Fruit fly (Drosophila melanogaster) whole organism, embryonic: ENCODE results near the gene CG5776.

Experiments used
- CG10267 ChIP-seq: fragments of 200-800 bp; sonication (Bioruptor generic); optimal IDR thresholded peaks from 2 replicates; lab custom pipeline; 2018; ENCODE audit warnings: missing biosample characterization, mild to moderate bottlenecking, missing genetic modification characterization, moderate library complexity
- CG11093 ChIP-seq: fragments of 200-800 bp; sonication (Bioruptor generic); IDR thresholded peaks from 3 replicates; pipeline ENCODE4 v1.3.6; 2022; ENCODE audit warnings: missing biosample characterization, missing genetic modification characterization
- CG12659 ChIP-seq: fragments of 200-800 bp; sonication (Bioruptor generic); optimal IDR thresholded peaks from 3 replicates; lab custom pipeline; 2017; ENCODE audit warnings: mild to moderate bottlenecking, missing biosample characterization, missing genetic modification reagents, missing genetic modification characterization
- CG12744 ChIP-seq: fragments of 200-800 bp; sonication (Bioruptor generic); optimal IDR thresholded peaks from 2 replicates; lab custom pipeline; 2016; ENCODE audit warnings: missing biosample characterization, missing genetic modification characterization
- CG14710 ChIP-seq: fragments of 200-800 bp; sonication (Bioruptor generic); optimal IDR thresholded peaks from 3 replicates; lab custom pipeline; 2019; ENCODE audit warnings: missing biosample characterization, mild to moderate bottlenecking, missing genetic modification characterization, moderate library complexity
- CG2129 ChIP-seq: fragments of 200-800 bp; sonication (Bioruptor generic); IDR thresholded peaks from 2 replicates; pipeline ENCODE4 v1.3.6; 2022; ENCODE audit warnings: missing biosample characterization, missing genetic modification characterization; ENCODE audit not compliant: partially characterized antibody
- CG30020 ChIP-seq: fragments of 200-800 bp; optimal IDR thresholded peaks from 2 replicates; lab custom pipeline; 2019; ENCODE audit warnings: missing biosample characterization, mild to moderate bottlenecking, missing genetic modification characterization, moderate library complexity
- CG3281 ChIP-seq: fragments of 200-800 bp; sonication (Bioruptor generic); optimal IDR thresholded peaks from 3 replicates; lab custom pipeline; 2017; ENCODE audit warnings: missing biosample characterization, mild to moderate bottlenecking, missing genetic modification characterization
- CG34422 ChIP-seq: fragments of 200-800 bp; sonication (Bioruptor generic); IDR thresholded peaks from 3 replicates; pipeline ENCODE4 v1.3.6; 2022; ENCODE audit warnings: missing biosample characterization, missing genetic modification characterization
- CG3995 ChIP-seq: fragments of 200-800 bp; sonication (Bioruptor generic); optimal IDR thresholded peaks from 3 replicates; lab custom pipeline; 2016; ENCODE audit warnings: missing biosample characterization, missing genetic modification characterization
- CG4617 ChIP-seq: fragments of 200-800 bp; sonication (Bioruptor generic); optimal IDR thresholded peaks from 3 replicates; lab custom pipeline; 2016; ENCODE audit warnings: missing biosample characterization, missing genetic modification characterization, borderline replicate concordance
- CG4820 ChIP-seq: fragments of 200-800 bp; sonication (Bioruptor generic); optimal IDR thresholded peaks from 3 replicates; lab custom pipeline; 2016; ENCODE audit warnings: missing biosample characterization, missing genetic modification characterization
- CG6654 ChIP-seq: fragments of 200-800 bp; sonication (Bioruptor generic); optimal IDR thresholded peaks from 2 replicates; lab custom pipeline; 2017; ENCODE audit warnings: missing biosample characterization, mild to moderate bottlenecking, missing genetic modification characterization
- CG7839 ChIP-seq: fragments of 200-800 bp; sonication (Bioruptor generic); optimal IDR thresholded peaks from 3 replicates; lab custom pipeline; 2018; ENCODE audit warnings: missing biosample characterization, mild to moderate bottlenecking, missing genetic modification characterization, moderate library complexity
- CG8944 ChIP-seq: fragments of 200-800 bp; sonication (Bioruptor generic); optimal IDR thresholded peaks from 3 replicates; lab custom pipeline; 2016; ENCODE audit warnings: missing biosample characterization, missing genetic modification characterization
- CG9727 ChIP-seq: fragments of 200-800 bp; sonication (Bioruptor generic); optimal IDR thresholded peaks from 3 replicates; lab custom pipeline; 2017; ENCODE audit warnings: missing biosample characterization, mild to moderate bottlenecking, missing genetic modification characterization
- CG9797 ChIP-seq: fragments of 200-800 bp; sonication (Bioruptor generic); optimal IDR thresholded peaks from 3 replicates; lab custom pipeline; 2018; ENCODE audit warnings: missing biosample characterization, mild to moderate bottlenecking, missing genetic modification characterization
- CG9932 ChIP-seq: fragments of 200-800 bp; sonication (Bioruptor generic); IDR thresholded peaks from 2 replicates; pipeline ENCODE4 v1.3.6; 2022; ENCODE audit warnings: missing biosample characterization, missing genetic modification characterization
- Dad ChIP-seq: fragments of 200-800 bp; sonication (Bioruptor generic); optimal IDR thresholded peaks from 3 replicates; lab custom pipeline; 2016; ENCODE audit warnings: missing biosample characterization, missing genetic modification characterization
- Dll ChIP-seq: fragments of 200-800 bp; sonication (Bioruptor generic); IDR thresholded peaks from 4 replicates; pipeline ENCODE4 v1.3.6; 2022; ENCODE audit warnings: missing biosample characterization, missing genetic modification characterization; ENCODE audit not compliant: partially characterized antibody
- Dp ChIP-seq: fragments of 200-800 bp; sonication (Bioruptor generic); optimal IDR thresholded peaks from 2 replicates; lab custom pipeline; 2018; ENCODE audit warnings: missing biosample characterization, mild to moderate bottlenecking, missing genetic modification characterization, moderate library complexity
- Ets97D ChIP-seq: fragments of 200-800 bp; sonication (Bioruptor generic); optimal IDR thresholded peaks from 3 replicates; lab custom pipeline; 2016; ENCODE audit warnings: missing biosample characterization, missing genetic modification characterization
- HHEX ChIP-seq: fragments of 200-800 bp; sonication (Bioruptor generic); optimal IDR thresholded peaks from 3 replicates; lab custom pipeline; 2017; ENCODE audit warnings: missing biosample characterization, mild to moderate bottlenecking, missing genetic modification characterization, missing genetic modification reagents
- HLH3B ChIP-seq: fragments of 200-800 bp; sonication (Bioruptor generic); IDR thresholded peaks from 2 replicates; pipeline ENCODE4 v1.3.6; 2022; ENCODE audit warnings: missing biosample characterization, missing genetic modification characterization
- MBD-R2 ChIP-seq: fragments of 200-800 bp; sonication (Bioruptor generic); IDR thresholded peaks from 2 replicates; pipeline ENCODE4 v1.3.6; 2022; ENCODE audit warnings: missing biosample characterization, missing genetic modification characterization
- NfI ChIP-seq: fragments of 200-800 bp; sonication (Bioruptor generic); optimal IDR thresholded peaks from 3 replicates; lab custom pipeline; 2018; ENCODE audit warnings: missing biosample characterization, mild to moderate bottlenecking, missing genetic modification characterization, moderate library complexity
- Rfx ChIP-seq: fragments of 200-800 bp; sonication (Bioruptor generic); IDR thresholded peaks from 2 replicates; pipeline ENCODE4 v1.3.6; 2022; ENCODE audit warnings: missing biosample characterization, missing genetic modification characterization
- Spps ChIP-seq: fragments of 200-800 bp; sonication (Bioruptor generic); optimal IDR thresholded peaks from 2 replicates; lab custom pipeline; 2018; ENCODE audit warnings: missing biosample characterization, mild to moderate bottlenecking, missing genetic modification characterization
- Tbp ChIP-seq: fragments of >200 bp; optimal IDR thresholded peaks from 2 replicates; lab custom pipeline; 2018; ENCODE audit warnings: missing biosample characterization, missing genetic modification characterization
- abd-A ChIP-seq: fragments of 200-800 bp; sonication (Bioruptor generic); optimal IDR thresholded peaks from 3 replicates; lab custom pipeline; 2019; ENCODE audit warnings: missing biosample characterization, mild to moderate bottlenecking, missing genetic modification characterization, moderate library complexity
- ash1 ChIP-seq: fragments of 200-800 bp; sonication (Bioruptor generic); optimal IDR thresholded peaks from 2 replicates; lab custom pipeline; 2018; ENCODE audit warnings: missing biosample characterization, mild to moderate bottlenecking, missing genetic modification characterization
- ato ChIP-seq: fragments of 200-800 bp; sonication (Bioruptor generic); IDR thresholded peaks from 2 replicates; pipeline ENCODE4 v1.3.6; 2022; ENCODE audit warnings: missing biosample characterization, missing genetic modification characterization; ENCODE audit not compliant: partially characterized antibody
- bab2 ChIP-seq: fragments of 200-800 bp; sonication (Bioruptor generic); optimal IDR thresholded peaks from 2 replicates; lab custom pipeline; 2016; ENCODE audit warnings: missing biosample characterization, missing genetic modification characterization
- bbx ChIP-seq: fragments of 200-800 bp; sonication (Bioruptor generic); IDR thresholded peaks from 2 replicates; pipeline ENCODE4 v1.3.6; 2022; ENCODE audit warnings: missing biosample characterization, missing genetic modification characterization; ENCODE audit not compliant: partially characterized antibody
- br ChIP-seq: fragments of >200 bp; optimal IDR thresholded peaks from 2 replicates; lab custom pipeline; 2017
- dm ChIP-seq: fragments of 200-800 bp; sonication (Bioruptor generic); optimal IDR thresholded peaks from 3 replicates; lab custom pipeline; 2016; ENCODE audit warnings: missing biosample characterization, missing genetic modification characterization
- exex ChIP-seq: fragments of 200-800 bp; sonication (Bioruptor generic); optimal IDR thresholded peaks from 4 replicates; lab custom pipeline; 2018; ENCODE audit warnings: missing biosample characterization, mild to moderate bottlenecking, missing genetic modification characterization, moderate library complexity
- gce ChIP-seq: fragments of 200-800 bp; sonication (Bioruptor generic); IDR thresholded peaks from 3 replicates; pipeline ENCODE4 v1.3.6; 2022; ENCODE audit warnings: missing biosample characterization, missing genetic modification characterization
- grn ChIP-seq: fragments of 200-800 bp; sonication (Bioruptor generic); optimal IDR thresholded peaks from 3 replicates; lab custom pipeline; 2017; ENCODE audit warnings: missing biosample characterization, missing genetic modification characterization
- her ChIP-seq: fragments of 200-800 bp; sonication (Bioruptor generic); optimal IDR thresholded peaks from 2 replicates; lab custom pipeline; 2016; ENCODE audit warnings: missing biosample characterization, missing genetic modification characterization
- kay ChIP-seq: fragments of 200-800 bp; sonication (Bioruptor generic); optimal IDR thresholded peaks from 2 replicates; lab custom pipeline; 2016; ENCODE audit warnings: missing biosample characterization, missing genetic modification characterization
- mam ChIP-seq: fragments of 200-800 bp; sonication (Bioruptor generic); optimal IDR thresholded peaks from 3 replicates; lab custom pipeline; 2016; ENCODE audit warnings: missing biosample characterization, missing genetic modification characterization
- phol ChIP-seq: fragments of 200-800 bp; sonication (Bioruptor generic); optimal IDR thresholded peaks from 3 replicates; lab custom pipeline; 2018; ENCODE audit warnings: missing biosample characterization, mild to moderate bottlenecking, missing genetic modification characterization, moderate library complexity
- pzg ChIP-seq: fragments of 200-800 bp; sonication (Bioruptor generic); optimal IDR thresholded peaks from 3 replicates; lab custom pipeline; 2018; ENCODE audit warnings: missing biosample characterization, mild to moderate bottlenecking, missing genetic modification characterization, moderate library complexity
- row ChIP-seq: fragments of 200-800 bp; sonication (Bioruptor generic); IDR thresholded peaks from 3 replicates; pipeline ENCODE4 v1.3.6; 2022; ENCODE audit warnings: missing biosample characterization, missing genetic modification characterization
- sens ChIP-seq: fragments of 200-800 bp; sonication (Bioruptor generic); peaks from one replicate; lab custom pipeline; 2016; ENCODE audit warnings: missing biosample characterization, missing genetic modification characterization
- so ChIP-seq: fragments of 200-800 bp; sonication (Bioruptor generic); IDR thresholded peaks from 3 replicates; pipeline ENCODE4 v1.3.6; 2022; ENCODE audit warnings: missing biosample characterization, missing genetic modification characterization
- ssp ChIP-seq: fragments of 200-800 bp; sonication (Bioruptor generic); IDR thresholded peaks from 2 replicates; pipeline ENCODE4 v1.3.6; 2022; ENCODE audit warnings: missing biosample characterization, missing genetic modification characterization
- stwl ChIP-seq: fragments of 200-800 bp; sonication (Bioruptor generic); optimal IDR thresholded peaks from 3 replicates; lab custom pipeline; 2018; ENCODE audit warnings: missing biosample characterization, mild to moderate bottlenecking, missing genetic modification characterization, moderate library complexity
- trh ChIP-seq: fragments of 200-800 bp; sonication (Bioruptor generic); optimal IDR thresholded peaks from 2 replicates; lab custom pipeline; 2016; ENCODE audit warnings: missing biosample characterization, missing genetic modification characterization
- vvl ChIP-seq: fragments of 200-800 bp; sonication (Bioruptor generic); IDR thresholded peaks from 2 replicates; pipeline ENCODE4 v1.3.6; 2022; ENCODE audit warnings: missing biosample characterization, missing genetic modification characterization
- zfh2 ChIP-seq: fragments of 200-800 bp; sonication (Bioruptor generic); optimal IDR thresholded peaks from 2 replicates; lab custom pipeline; 2016; ENCODE audit warnings: missing biosample characterization, missing genetic modification characterization

The CG5776 gene

dm6 chr2L:12712255-12712654, 8.0 kb upstream of the CG5776 start (continued):
- 0 out of 4 replicates have a peak, but pooled peaks have one; percentile 48 for TF ChIP-seq Dll (GFP tag; lab: Robert Waterston, UW)
- no peak for TF ChIP-seq CG11093 (GFP tag; lab: Robert Waterston, UW)
- no peak for TF ChIP-seq CG2129
- no peak for TF ChIP-seq CG6654
- TF ChIP-seq CG4617 (GFP tag; lab: Kevin White, UChicago): peak; percentile 73
- peak; percentile 54 for TF ChIP-seq pzg (GFP tag; lab: Kevin White, UChicago)
- TF ChIP-seq Rfx (GFP tag; lab: Robert Waterston, UW): peak; percentile 31
- peak; percentile 26 for TF ChIP-seq Dp (GFP tag; lab: Kevin White, UChicago)
- TF ChIP-seq CG34422 (GFP tag; lab: Robert Waterston, UW): peak; percentile 61; the same call in 1 of the 3 replicates
- TF ChIP-seq gce (GFP tag; lab: Robert Waterston, UW): no peak
- peak; percentile 55 for TF ChIP-seq CG14710 (tag; lab: Kevin White, UChicago)
- no peak for TF ChIP-seq ato (GFP tag; lab: Robert Waterston, UW)
- no peak for TF ChIP-seq bab2 (GFP tag; lab: Kevin White, UChicago)
- TF ChIP-seq MBD-R2 (GFP tag; lab: Robert Waterston, UW): peak; percentile 84
- peak; percentile 64 for TF ChIP-seq CG10267 (tag; lab: Kevin White, UChicago)
- TF ChIP-seq ash1 (GFP tag; lab: Kevin White, UChicago): no peak
- TF ChIP-seq trh (GFP tag; lab: Kevin White, UChicago): no peak
- peak; percentile 63 for TF ChIP-seq CG30020 (tag; lab: Kevin White, UChicago)
- peak; percentile 79 for TF ChIP-seq CG9797 (GFP tag; lab: Kevin White, UChicago)
- TF ChIP-seq zfh2 (GFP tag; lab: Kevin White, UChicago): no peak
- peak; percentile 54 for TF ChIP-seq CG12659
- TF ChIP-seq kay (GFP tag; lab: Kevin White, UChicago): no peak
- no peak for TF ChIP-seq exex (tag; lab: Kevin White, UChicago)
- no peak for TF ChIP-seq HLH3B
- 0 out of 2 replicates have a peak, but pooled peaks have one; percentile 7 for TF ChIP-seq ssp (GFP tag; lab: Robert Waterston, UW)
- peak; percentile 26 for TF ChIP-seq Ets97D (GFP tag; lab: Kevin White, UChicago)
- no peak; the same call in 1 of the 2 replicates for TF ChIP-seq CG9932
- TF ChIP-seq dm: peak; percentile 2
- no peak for TF ChIP-seq her (GFP tag; lab: Kevin White, UChicago)
- peak; percentile 6 for TF ChIP-seq mam (GFP tag; lab: Kevin White, UChicago)
- no peak for TF ChIP-seq Spps (tag; lab: Kevin White, UChicago)
- TF ChIP-seq CG3281: peak; percentile 82
- no peak for TF ChIP-seq HHEX
- TF ChIP-seq NfI: peak; percentile 3
- TF ChIP-seq so (GFP tag; lab: Robert Waterston, UW): no peak
- peak; percentile 47 for TF ChIP-seq vvl (GFP tag; lab: Robert Waterston, UW)
- no peak for TF ChIP-seq grn (GFP tag; lab: Kevin White, UChicago)
- TF ChIP-seq row (GFP tag; lab: Robert Waterston, UW): peak; percentile 40; the same call in 1 of the 3 replicates
- no peak for TF ChIP-seq br (lab: Kevin White, UChicago)
- TF ChIP-seq abd-A: no peak
- TF ChIP-seq CG4820 (GFP tag; lab: Kevin White, UChicago): no peak
- TF ChIP-seq CG8944: no peak
- peak; percentile 84 for TF ChIP-seq stwl (tag; lab: Kevin White, UChicago)
- no peak for TF ChIP-seq CG9727 (GFP tag; lab: Kevin White, UChicago)
- TF ChIP-seq sens (GFP tag; lab: Kevin White, UChicago): peak; percentile 41
- no peak for TF ChIP-seq Dad (GFP tag; lab: Kevin White, UChicago)
- TF ChIP-seq phol (tag; lab: Kevin White, UChicago): peak; percentile 52
- no peak for TF ChIP-seq CG12744 (GFP tag; lab: Kevin White, UChicago)
- no peak for TF ChIP-seq Tbp (GFP tag; lab: Kevin White, UChicago)
- TF ChIP-seq CG7839: no peak
- no peak for TF ChIP-seq bbx (GFP tag; lab: Robert Waterston, UW)
- peak; percentile 45 for TF ChIP-seq CG3995
